Fruit fly (Drosophila melanogaster) whole organism, embryonic: ENCODE measurements around the gene CG4465.

ENCODE experiments used
- Adf1 ChIP-seq: fragments of 200-800 bp; sonication (Bioruptor generic); IDR thresholded peaks from 2 replicates; pipeline ENCODE4 v1.3.6; 2022; ENCODE audit warnings: missing biosample characterization, missing genetic modification characterization
- CG1602 ChIP-seq: fragments of 200-800 bp; sonication (Bioruptor generic); optimal IDR thresholded peaks from 3 replicates; lab custom pipeline; 2016; ENCODE audit warnings: missing biosample characterization, missing genetic modification characterization
- CG16863 ChIP-seq: fragments of 200-800 bp; sonication (Bioruptor generic); optimal IDR thresholded peaks from 3 replicates; lab custom pipeline; 2016; ENCODE audit warnings: missing biosample characterization, missing genetic modification characterization
- CG18476 ChIP-seq: fragments of 200-800 bp; sonication (Bioruptor generic); optimal IDR thresholded peaks from 2 replicates; lab custom pipeline; 2016; ENCODE audit warnings: missing biosample characterization, mild to moderate bottlenecking, missing genetic modification characterization
- CG18764 ChIP-seq: fragments of 200-800 bp; sonication (Bioruptor generic); optimal IDR thresholded peaks from 3 replicates; lab custom pipeline; 2016; ENCODE audit warnings: missing biosample characterization, missing genetic modification characterization
- CG2678 ChIP-seq: fragments of 200-800 bp; sonication (Bioruptor generic); optimal IDR thresholded peaks from 3 replicates; lab custom pipeline; 2019; ENCODE audit warnings: missing biosample characterization, mild to moderate bottlenecking, missing genetic modification characterization, moderate library complexity
- CG31388 ChIP-seq: fragments of 200-800 bp; sonication (Bioruptor generic); optimal IDR thresholded peaks from 2 replicates; lab custom pipeline; 2016; ENCODE audit warnings: missing biosample characterization, missing genetic modification characterization
- CG3995 ChIP-seq: fragments of 200-800 bp; sonication (Bioruptor generic); optimal IDR thresholded peaks from 3 replicates; lab custom pipeline; 2016; ENCODE audit warnings: missing biosample characterization, missing genetic modification characterization
- CG4707 ChIP-seq: fragments of 200-800 bp; sonication (Bioruptor generic); optimal IDR thresholded peaks from 2 replicates; lab custom pipeline; 2018; ENCODE audit warnings: missing biosample characterization, mild to moderate bottlenecking, missing genetic modification characterization, moderate library complexity
- CG5180 ChIP-seq: fragments of 200-800 bp; sonication (Bioruptor generic); optimal IDR thresholded peaks from 3 replicates; lab custom pipeline; 2017; ENCODE audit warnings: missing biosample characterization, missing genetic modification characterization, mild to moderate bottlenecking, moderate library complexity, missing genetic modification reagents
- CG6175 ChIP-seq: fragments of 200-800 bp; sonication (Bioruptor generic); IDR thresholded peaks from 3 replicates; pipeline ENCODE4 v1.3.6; 2022; ENCODE audit warnings: missing biosample characterization, missing genetic modification characterization
- CG6689 ChIP-seq: fragments of 200-800 bp; sonication (Bioruptor generic); IDR thresholded peaks from 2 replicates; pipeline ENCODE4 v1.3.6; 2022; ENCODE audit warnings: missing biosample characterization, missing genetic modification characterization
- CG7372 ChIP-seq: fragments of 200-800 bp; sonication (Bioruptor generic); IDR thresholded peaks from 2 replicates; pipeline ENCODE4 v1.3.6; 2022; ENCODE audit warnings: missing biosample characterization, missing genetic modification characterization
- CG7745 ChIP-seq: fragments of 200-800 bp; sonication (Bioruptor generic); optimal IDR thresholded peaks from 2 replicates; lab custom pipeline; 2018; ENCODE audit warnings: missing biosample characterization, mild to moderate bottlenecking, missing genetic modification characterization, moderate library complexity
- CG8944 ChIP-seq: fragments of 200-800 bp; sonication (Bioruptor generic); optimal IDR thresholded peaks from 3 replicates; lab custom pipeline; 2016; ENCODE audit warnings: missing biosample characterization, missing genetic modification characterization
- CTCF ChIP-seq: fragments of 200-800 bp; sonication (Bioruptor generic); optimal IDR thresholded peaks from 2 replicates; lab custom pipeline; 2017; ENCODE audit warnings: missing biosample characterization, mild to moderate bottlenecking, missing genetic modification characterization, moderate library complexity
- D19A ChIP-seq: fragments of 200-800 bp; optimal IDR thresholded peaks from 3 replicates; lab custom pipeline; 2019; ENCODE audit warnings: missing biosample characterization, mild to moderate bottlenecking, missing genetic modification characterization, moderate library complexity
- Doc3 ChIP-seq: fragments of 200-800 bp; sonication (Bioruptor generic); IDR thresholded peaks from 3 replicates; pipeline ENCODE4 v1.3.6; 2022; ENCODE audit warnings: missing biosample characterization, missing genetic modification characterization; ENCODE audit not compliant: partially characterized antibody
- E2f1 ChIP-seq: fragments of 200-800 bp; sonication (Bioruptor generic); IDR thresholded peaks from 2 replicates; pipeline ENCODE4 v1.3.6; 2022; ENCODE audit warnings: missing biosample characterization, missing genetic modification characterization
- Fer1 ChIP-seq: fragments of 200-800 bp; sonication (Bioruptor generic); optimal IDR thresholded peaks from 2 replicates; lab custom pipeline; 2017; ENCODE audit warnings: missing biosample characterization, mild to moderate bottlenecking, missing genetic modification characterization
- Hand ChIP-seq: fragments of 200-800 bp; sonication (Bioruptor generic); optimal IDR thresholded peaks from 2 replicates; lab custom pipeline; 2017; ENCODE audit warnings: mild to moderate bottlenecking, missing biosample characterization, missing genetic modification reagents, missing genetic modification characterization
- Hsf ChIP-seq: fragments of 200-800 bp; sonication (Bioruptor generic); optimal IDR thresholded peaks from 3 replicates; lab custom pipeline; 2016; ENCODE audit warnings: missing biosample characterization, missing genetic modification characterization
- MTF-1 ChIP-seq: fragments of 200-800 bp; sonication (Bioruptor generic); optimal IDR thresholded peaks from 2 replicates; lab custom pipeline; 2018; ENCODE audit warnings: missing biosample characterization, mild to moderate bottlenecking, missing genetic modification characterization, borderline replicate concordance
- Myb ChIP-seq: fragments of 200-800 bp; sonication (Bioruptor generic); optimal IDR thresholded peaks from 2 replicates; lab custom pipeline; 2016; ENCODE audit warnings: missing biosample characterization, missing genetic modification characterization
- Sox102F ChIP-seq: fragments of 200-800 bp; sonication (Bioruptor generic); optimal IDR thresholded peaks from 2 replicates; lab custom pipeline; 2018; ENCODE audit warnings: missing biosample characterization, mild to moderate bottlenecking, missing genetic modification characterization, moderate library complexity
- Xbp1 ChIP-seq: fragments of 200-800 bp; sonication (Bioruptor generic); optimal IDR thresholded peaks from 3 replicates; lab custom pipeline; 2016; ENCODE audit warnings: missing biosample characterization, mild to moderate bottlenecking, missing genetic modification characterization
- abd-A ChIP-seq: fragments of 200-800 bp; sonication (Bioruptor generic); optimal IDR thresholded peaks from 3 replicates; lab custom pipeline; 2019; ENCODE audit warnings: missing biosample characterization, mild to moderate bottlenecking, missing genetic modification characterization, moderate library complexity
- ap ChIP-seq: fragments of 200-800 bp; sonication (Bioruptor generic); IDR thresholded peaks from 2 replicates; pipeline ENCODE4 v1.3.6; 2022; ENCODE audit warnings: missing biosample characterization, missing genetic modification characterization
- ase ChIP-seq: fragments of 200-800 bp; sonication (Bioruptor generic); IDR thresholded peaks from 3 replicates; pipeline ENCODE4 v1.3.6; 2022; ENCODE audit warnings: missing biosample characterization, missing genetic modification characterization
- bbx ChIP-seq: fragments of 200-800 bp; sonication (Bioruptor generic); IDR thresholded peaks from 2 replicates; pipeline ENCODE4 v1.3.6; 2022; ENCODE audit warnings: missing biosample characterization, missing genetic modification characterization; ENCODE audit not compliant: partially characterized antibody
- bsh ChIP-seq, 2 experiments: fragments of 200-800 bp; sonication (Bioruptor generic); optimal IDR thresholded peaks; 2 replicates each; lab custom pipeline; 2017 to 2018; ENCODE audit warnings: mild to moderate bottlenecking in 2 of 2, missing biosample characterization in 2 of 2, missing genetic modification characterization in 2 of 2, moderate library complexity in 1 of 2
- chn ChIP-seq: fragments of 200-800 bp; sonication (Bioruptor generic); optimal IDR thresholded peaks from 2 replicates; lab custom pipeline; 2016; ENCODE audit warnings: missing biosample characterization, missing genetic modification characterization
- emc ChIP-seq: fragments of 200-800 bp; sonication (Bioruptor generic); optimal IDR thresholded peaks from 2 replicates; lab custom pipeline; 2016; ENCODE audit warnings: missing biosample characterization, missing genetic modification characterization
- gfzf ChIP-seq: fragments of 200-800 bp; sonication (Bioruptor generic); optimal IDR thresholded peaks from 2 replicates; lab custom pipeline; 2016; ENCODE audit warnings: missing biosample characterization, mild to moderate bottlenecking, missing genetic modification characterization, moderate library complexity
- gt ChIP-seq: fragments of 200-800 bp; sonication (Bioruptor generic); IDR thresholded peaks from 2 replicates; pipeline ENCODE4 v1.3.6; 2022; ENCODE audit warnings: missing biosample characterization, missing genetic modification characterization
- hbn ChIP-seq: fragments of 200-800 bp; sonication (Bioruptor generic); IDR thresholded peaks from 2 replicates; pipeline ENCODE4 v1.3.6; 2022; ENCODE audit warnings: missing biosample characterization, missing genetic modification characterization; ENCODE audit not compliant: partially characterized antibody
- hth ChIP-seq: fragments of >200 bp; optimal IDR thresholded peaks from 2 replicates; lab custom pipeline; 2017; ENCODE audit warnings: inconsistent platforms
- jumu ChIP-seq: fragments of 200-800 bp; sonication (Bioruptor generic); optimal IDR thresholded peaks from 3 replicates; lab custom pipeline; 2016; ENCODE audit warnings: missing biosample characterization, missing genetic modification characterization
- lbe ChIP-seq: fragments of 200-800 bp; sonication (Bioruptor generic); optimal IDR thresholded peaks from 2 replicates; lab custom pipeline; 2016; ENCODE audit warnings: missing biosample characterization, mild to moderate bottlenecking, missing genetic modification characterization
- maf-S ChIP-seq: fragments of 200-800 bp; sonication (Bioruptor generic); optimal IDR thresholded peaks from 2 replicates; lab custom pipeline; 2016; ENCODE audit warnings: missing biosample characterization, missing genetic modification characterization
- peb ChIP-seq: fragments of 200-800 bp; sonication (Bioruptor generic); IDR thresholded peaks from 2 replicates; pipeline ENCODE4 v1.3.6; 2022; ENCODE audit warnings: missing biosample characterization, missing genetic modification characterization
- pita ChIP-seq: fragments of 200-800 bp; sonication (Bioruptor generic); optimal IDR thresholded peaks from 2 replicates; lab custom pipeline; 2017; ENCODE audit warnings: missing biosample characterization, mild to moderate bottlenecking, missing genetic modification characterization
- pnt ChIP-seq: fragments of 200-800 bp; sonication (Bioruptor generic); optimal IDR thresholded peaks from 3 replicates; lab custom pipeline; 2016; ENCODE audit warnings: missing biosample characterization, missing genetic modification characterization
- prd ChIP-seq, 3 experiments: fragments of >200 bp in 2 of 3; fragments of 200-800 bp in 1 of 3; sonication (Bioruptor generic) in 1 of 3; optimal IDR thresholded peaks in 2 of 3; IDR thresholded peaks in 1 of 3; 2 replicates in 2 of 3; 3 replicates in 1 of 3; pipeline versions ENCODE4 v1.3.6 to Lab custom; 2017 to 2022; ENCODE audit warnings: missing biosample characterization in 1 of 3, missing genetic modification characterization in 1 of 3
- ro ChIP-seq: fragments of 200-800 bp; sonication (Bioruptor generic); IDR thresholded peaks from 2 replicates; pipeline ENCODE4 v1.3.6; 2022; ENCODE audit warnings: missing biosample characterization, missing genetic modification characterization
- sc ChIP-seq, 3 experiments: fragments of >200 bp in 2 of 3; fragments of 200-800 bp in 1 of 3; sonication (Bioruptor generic) in 1 of 3; optimal IDR thresholded peaks; 2 replicates in 2 of 3; 3 replicates in 1 of 3; lab custom pipeline; 2017; ENCODE audit warnings: mild to moderate bottlenecking in 1 of 3, missing biosample characterization in 1 of 3, missing genetic modification characterization in 1 of 3, missing genetic modification reagents in 1 of 3
- sim ChIP-seq: fragments of 200-800 bp; sonication (Bioruptor generic); IDR thresholded peaks from 2 replicates; pipeline ENCODE4 v1.3.6; 2022; ENCODE audit warnings: missing biosample characterization, missing genetic modification characterization
- slou ChIP-seq: fragments of 200-800 bp; sonication (Bioruptor generic); optimal IDR thresholded peaks from 3 replicates; lab custom pipeline; 2016; ENCODE audit warnings: missing biosample characterization, missing genetic modification characterization
- sr ChIP-seq: fragments of 200-800 bp; sonication (Bioruptor generic); IDR thresholded peaks from 3 replicates; pipeline ENCODE4 v1.3.6; 2022; ENCODE audit warnings: missing biosample characterization, missing genetic modification characterization
- tgo ChIP-seq: fragments of 200-800 bp; sonication (Bioruptor generic); IDR thresholded peaks from 3 replicates; pipeline ENCODE4 v1.3.6; 2022; ENCODE audit warnings: missing biosample characterization, missing genetic modification characterization

The CG4465 gene

dm6 chr3R:19889603-19890187 lies 27.9 kb downstream of the CG4465 start (continued):
- TF ChIP-seq sim (GFP tag; lab: Robert Waterston, UW) (0 out of 2 replicates have a peak, but pooled peaks have one; percentile 6), ase (GFP tag; lab: Robert Waterston, UW) (no peak; the same call in 2 of the 3 replicates), CG7745 (peak; percentile 4), hth (lab: Kevin White, UChicago) (no peak), CG2678 (peak; percentile 92), sr (GFP tag; lab: Robert Waterston, UW) (peak; percentile 88), D19A (tag; lab: Kevin White, UChicago) (peak; percentile 97), CG18764 (GFP tag; lab: Kevin White, UChicago) (peak; percentile 52), CG7372 (peak; percentile 62), CG1602 (GFP tag; lab: Kevin White, UChicago) (peak; percentile 28), emc (GFP tag; lab: Kevin White, UChicago) (peak; percentile 12), gt (GFP tag; lab: Robert Waterston, UW) (no peak), gfzf (no peak), sc (optimal IDR thresholded peaks at IDR 0.05; lab: Kevin White, UChicago) (no peak), sc (GFP tag; optimal IDR thresholded peaks at IDR 0.05; lab: Kevin White, UChicago) (no peak), pita (GFP tag; lab: Kevin White, UChicago) (no peak), Xbp1 (GFP tag; lab: Kevin White, UChicago) (peak; percentile 59), CG6689 (GFP tag; lab: Robert Waterston, UW) (0 out of 2 replicates have a peak, but pooled peaks have one; percentile 54), maf-S (GFP tag; lab: Kevin White, UChicago) (no peak), slou (no peak), Myb (GFP tag; lab: Kevin White, UChicago) (no peak), CG31388 (GFP tag; lab: Kevin White, UChicago) (no peak), tgo (GFP tag; lab: Robert Waterston, UW) (peak; percentile 55; the same call in 2 of the 3 replicates), jumu (GFP tag; lab: Kevin White, UChicago) (no peak), MTF-1 (peak; percentile 23), Fer1 (GFP tag; lab: Kevin White, UChicago) (peak; percentile 88), CTCF (GFP tag; lab: Kevin White, UChicago) (peak; percentile 47), hbn (peak; percentile 21; the same call in 1 of the 2 replicates), ro (GFP tag; lab: Robert Waterston, UW) (no peak), peb (GFP tag; lab: Robert Waterston, UW) (0 out of 2 replicates have a peak, but pooled peaks have one; percentile 36), bsh (GFP tag; optimal IDR thresholded peaks at IDR 0.05; lab: Kevin White, UChicago) (peak in 1 of 2 experiments; percentile 52), Adf1 (GFP tag; lab: Robert Waterston, UW) (peak; percentile 95), E2f1 (GFP tag; lab: Robert Waterston, UW) (no peak), chn (GFP tag; lab: Kevin White, UChicago) (no peak), bbx (no peak), Hsf (GFP tag; lab: Kevin White, UChicago) (no peak), Sox102F (peak; percentile 67), Doc3 (no peak), Hand (no peak), CG16863 (GFP tag; lab: Kevin White, UChicago) (no peak), CG4707 (no peak), CG3995 (GFP tag; lab: Kevin White, UChicago) (peak; percentile 43), CG18476 (GFP tag; lab: Kevin White, UChicago) (peak; percentile 41), lbe (GFP tag; lab: Kevin White, UChicago) (no peak), ap (GFP tag; lab: Robert Waterston, UW) (no peak), abd-A (peak; percentile 43), pnt (no peak), CG5180 (GFP tag; lab: Kevin White, UChicago) (peak; percentile 64), prd (optimal IDR thresholded peaks at IDR 0.05; lab: Kevin White, UChicago) (no peak), prd (GFP tag; IDR thresholded peaks at IDR 0.05; lab: Robert Waterston, UW) (peak; percentile 55), CG6175 (GFP tag; lab: Robert Waterston, UW) (0 out of 3 replicates have a peak, but pooled peaks have one; percentile 11), CG8944 (GFP tag; lab: Kevin White, UChicago) (no peak)
